Fruit fly (Drosophila melanogaster): ENCODE data around the gene bcn92.

The bcn92 gene

DNA sequence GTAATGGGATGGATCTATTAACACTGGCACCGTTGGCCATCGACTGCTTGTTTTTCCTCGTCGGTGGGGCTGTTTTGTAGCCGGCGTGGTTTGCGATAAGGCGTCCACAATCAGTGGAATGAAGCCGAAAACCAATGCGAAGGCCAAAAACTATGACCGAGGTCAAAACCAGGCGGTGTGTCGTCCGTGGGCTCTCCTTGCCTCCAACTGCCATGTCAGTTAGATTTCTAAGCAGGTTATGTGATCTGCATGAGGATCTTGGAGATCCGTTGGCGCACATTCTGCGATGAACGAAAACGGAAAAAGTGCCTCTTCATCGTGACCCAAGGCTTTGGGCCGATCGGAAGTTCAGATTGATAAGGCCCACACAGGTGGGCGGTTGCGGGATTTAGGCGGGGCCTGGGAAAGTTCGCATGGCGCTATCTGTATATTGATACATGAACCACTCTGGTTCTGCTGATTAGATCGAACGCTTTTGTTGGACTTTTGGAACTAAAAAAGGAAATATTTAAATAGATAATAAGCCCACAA, 25.9 kb upstream of the bcn92 start, which contains the start of gene Cyp4d14:
Cyp4d14 (minus strand) TSS at position 51 of the 531 bp plus-strand sequence.
- TF ChIP-seq noc (tag; optimal IDR thresholded peaks at IDR 0.05), result no peak

DNA sequence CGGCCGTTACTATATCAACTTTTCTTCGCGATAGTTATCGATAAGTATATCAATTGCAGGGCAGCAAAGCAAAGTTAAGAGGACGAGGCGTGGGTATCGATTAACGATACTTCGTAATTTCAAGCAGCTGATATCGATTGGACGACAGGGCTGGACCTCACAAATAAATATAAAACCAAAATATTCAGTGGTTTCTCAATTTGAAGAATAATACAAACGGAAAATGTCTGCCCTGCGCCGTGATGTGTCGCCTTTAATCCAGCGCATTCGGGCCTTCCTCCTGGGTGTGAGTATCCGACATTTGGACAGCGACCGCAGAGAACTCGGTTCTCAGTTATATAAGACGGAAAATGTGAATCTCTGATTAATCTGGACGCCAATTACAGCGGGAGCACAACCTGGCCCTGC, 23.0 kb upstream of the bcn92 start, which contains the start of gene ND-B14.5A:
ND-B14.5A (plus strand) TSS at position 107 of the 408 bp plus-strand sequence.
- no peak for TF ChIP-seq noc (tag; optimal IDR thresholded peaks at IDR 0.05)

DNA sequence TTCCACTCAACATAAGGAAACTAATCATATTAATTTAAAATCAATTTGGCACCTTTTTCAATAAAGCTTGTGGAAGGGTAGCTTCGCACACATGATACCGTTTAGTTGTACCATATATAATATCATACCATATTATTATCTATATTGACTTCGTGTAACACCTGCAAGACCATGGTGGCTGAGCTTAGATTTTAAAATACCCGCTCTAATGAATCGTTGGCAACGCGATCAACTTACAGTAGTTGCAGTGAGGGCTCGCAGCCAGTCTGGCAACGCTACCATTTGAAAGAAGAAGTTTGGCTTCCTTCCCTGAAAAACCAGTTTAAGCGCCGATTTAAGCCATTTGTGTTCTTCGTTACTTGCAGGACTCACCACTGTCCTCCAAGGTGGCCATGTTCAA, 21.0 kb upstream of the bcn92 start:
- no peak for TF ChIP-seq noc (tag; optimal IDR thresholded peaks at IDR 0.05)

DNA sequence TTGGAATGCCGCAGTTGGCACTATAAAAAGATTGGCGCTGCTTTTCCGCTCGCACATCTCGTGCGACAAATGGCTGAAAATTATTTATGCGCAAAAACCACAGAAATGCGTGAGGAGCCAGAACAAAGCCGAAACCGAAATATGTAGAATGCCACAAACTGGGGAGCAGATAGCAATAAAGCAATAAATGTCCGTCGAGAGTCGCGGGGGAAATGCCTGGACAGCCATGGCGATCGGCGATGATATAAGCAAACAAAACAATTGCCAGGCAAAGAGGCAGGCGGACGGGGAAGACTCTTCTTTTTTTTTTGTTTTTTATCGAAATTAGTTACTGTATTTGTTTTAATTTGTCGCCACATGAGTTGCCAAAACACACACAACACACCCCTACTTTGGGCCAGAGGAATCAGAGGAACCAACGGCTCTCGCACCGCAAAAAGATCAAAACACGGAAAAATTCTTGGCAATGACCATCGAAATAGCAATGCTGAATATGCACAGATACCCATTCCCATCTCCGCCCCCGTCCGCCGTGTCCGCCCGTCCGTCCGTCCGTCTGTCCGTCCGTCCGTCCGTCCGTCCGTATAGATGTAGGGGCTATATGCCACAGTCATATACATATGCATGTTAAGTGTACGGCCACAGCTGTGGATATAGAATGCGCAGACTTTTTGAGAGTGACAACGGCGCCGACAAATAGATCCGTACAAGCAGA, 19.2 kb upstream of the bcn92 start:
- TF ChIP-seq noc (tag; optimal IDR thresholded peaks at IDR 0.05), result no peak

- TF ChIP-seq noc (tag; optimal IDR thresholded peaks at IDR 0.05), result no peak
Measured at dm6 chrX:2166129-2166528, 16.7 kb upstream of the bcn92 start.

- no peak for TF ChIP-seq noc (tag; optimal IDR thresholded peaks at IDR 0.05)
Measured at dm6 chrX:2165394-2165793, 15.9 kb upstream of the bcn92 start.

dm6 chrX:2163358-2163757, 13.9 kb upstream of the bcn92 start:
- no peak for TF ChIP-seq noc (tag; optimal IDR thresholded peaks at IDR 0.05)

DNA sequence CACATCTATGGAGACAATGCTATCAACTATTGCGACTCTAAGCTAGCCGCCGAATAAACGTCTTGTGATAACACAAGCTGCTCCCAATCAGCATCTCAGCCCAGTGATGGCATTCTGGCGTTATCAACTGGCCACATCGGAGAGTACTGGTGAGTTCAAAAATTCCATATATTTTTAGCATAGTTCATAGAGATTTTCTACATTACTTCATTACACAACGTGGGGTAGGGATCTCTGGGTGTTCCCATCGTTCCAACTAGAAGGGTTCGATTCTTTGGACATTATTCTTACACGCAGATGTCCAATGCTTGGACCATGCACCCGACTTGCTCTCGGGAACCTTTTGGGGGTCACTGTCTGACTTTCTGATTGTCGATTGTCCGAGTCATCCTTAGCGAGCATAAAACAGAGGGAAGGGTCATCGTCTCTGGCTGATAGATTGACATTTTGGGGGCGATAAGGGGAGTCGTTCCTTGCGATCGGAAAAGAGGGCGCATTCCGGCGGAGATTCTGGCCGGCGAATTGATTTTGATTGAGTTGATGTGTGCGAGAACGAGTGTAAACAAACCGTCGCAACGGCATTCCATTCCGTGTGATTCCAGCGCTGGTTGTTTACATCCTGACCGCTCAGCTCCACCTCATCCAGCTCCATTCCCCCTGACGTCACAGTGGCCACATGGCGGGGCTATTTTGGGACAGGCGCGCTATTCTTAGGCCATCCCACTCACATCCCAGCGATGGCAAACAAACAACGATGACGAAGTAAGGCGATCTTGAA, 12.9 kb upstream of the bcn92 start, which contains the start of the genes Cyp4d1 and CG3630:
Cyp4d1 (minus strand) TSS at position 51 of the 778 bp plus-strand sequence.
CG3630 (plus strand) TSS at position 67 of the 778 bp plus-strand sequence.
- peak; percentile 44 for TF ChIP-seq noc (tag; optimal IDR thresholded peaks at IDR 0.05)

- TF ChIP-seq noc (tag; optimal IDR thresholded peaks at IDR 0.05), result no peak
Measured at dm6 chrX:2161020-2161419, 11.6 kb upstream of the bcn92 start.

- TF ChIP-seq noc (tag; optimal IDR thresholded peaks at IDR 0.05), result peak; percentile 29
Measured at dm6 chrX:2158668-2159163, 9.3 kb upstream of the bcn92 start, which contains the start of gene wapl. Gene wapl (minus strand): TSS chrX:2158983.

DNA sequence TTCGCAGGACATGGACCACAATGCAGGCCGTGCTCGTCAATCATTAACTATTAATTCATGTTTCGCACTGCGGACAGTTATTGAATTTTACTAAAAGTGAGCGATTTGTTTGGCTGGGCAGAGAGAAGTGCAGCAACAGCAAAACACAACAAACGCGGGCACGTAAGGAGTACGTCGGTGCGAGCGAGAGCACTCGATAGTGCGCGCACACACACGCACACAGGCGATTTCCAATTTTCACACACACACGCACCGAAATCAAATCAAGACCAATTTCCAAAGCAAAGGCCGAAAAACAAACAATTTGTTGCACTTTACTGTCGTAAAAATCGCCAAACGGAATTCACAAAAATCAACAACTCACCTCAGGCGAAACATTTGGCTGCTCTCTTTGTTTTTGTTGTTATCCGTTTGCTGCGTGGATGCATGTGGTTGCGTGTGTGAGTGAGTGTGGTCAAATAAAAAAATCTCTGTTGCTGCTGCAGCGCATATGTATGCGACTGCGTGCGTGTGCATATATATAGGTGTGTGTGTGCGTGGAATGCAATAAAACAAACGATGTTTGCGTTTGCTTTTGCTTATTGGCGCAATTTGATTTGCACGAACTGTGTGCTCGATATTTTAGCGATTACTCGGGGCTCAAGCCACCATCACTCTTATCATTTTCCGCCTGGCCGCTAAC, 8.6 kb upstream of the bcn92 start:
- no peak for TF ChIP-seq noc (tag; optimal IDR thresholded peaks at IDR 0.05)

DNA sequence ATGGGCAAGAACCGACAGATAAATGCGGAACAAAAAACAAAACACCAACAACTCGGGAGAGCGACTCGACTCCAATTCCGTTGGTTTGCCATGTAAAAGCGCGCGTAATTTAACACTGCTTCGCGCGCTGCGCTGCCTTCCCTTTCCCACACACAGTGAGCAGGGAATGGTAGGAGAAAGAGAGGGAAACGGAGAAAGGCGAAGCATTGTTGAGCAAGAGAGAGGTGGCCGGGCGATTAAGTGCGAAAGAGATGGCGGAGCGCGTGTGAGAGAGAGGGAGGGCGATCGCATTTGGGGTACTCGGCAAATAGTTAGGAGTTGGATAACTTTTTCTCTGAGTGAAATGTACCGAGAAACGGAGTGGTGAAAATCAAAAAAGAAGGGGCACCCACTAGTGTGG, 6.4 kb upstream of the bcn92 start:
- no peak for TF ChIP-seq noc (tag; optimal IDR thresholded peaks at IDR 0.05)

DNA sequence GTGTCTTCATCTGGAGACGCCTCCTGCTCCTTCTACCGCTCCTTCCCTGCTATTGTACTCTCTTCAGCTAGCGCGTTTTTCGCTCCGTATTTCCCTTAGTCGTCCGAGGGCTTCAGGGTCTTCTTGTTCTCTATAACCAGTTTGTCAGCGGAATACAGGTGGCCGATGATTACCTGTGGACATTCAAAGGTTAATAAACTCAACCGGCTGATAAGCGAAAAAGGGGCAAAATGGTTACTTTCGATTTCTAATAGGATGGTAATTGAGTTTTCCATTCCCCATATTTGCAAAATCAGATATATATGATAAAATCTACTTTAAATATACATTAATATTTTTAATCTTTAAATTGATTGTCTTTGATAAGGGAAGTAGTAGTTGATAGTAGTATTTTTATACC, 776 bp downstream of the bcn92 start:
- no peak for TF ChIP-seq noc (tag; optimal IDR thresholded peaks at IDR 0.05)

dm6 chrX:2147475-2147874, 2.0 kb downstream of the bcn92 start:
- TF ChIP-seq noc (tag; optimal IDR thresholded peaks at IDR 0.05), result no peak

dm6 chrX:2146574-2146973, 2.9 kb downstream of the bcn92 start:
- TF ChIP-seq noc (tag; optimal IDR thresholded peaks at IDR 0.05), result no peak

Measured in whole organism, larva.